Worm (Caenorhabditis elegans): Measurements from ENCODE around the gene pgph-2.

- no peak for TF ChIP-seq akir-1 (GFP tag; optimal IDR thresholded peaks at IDR 0.05)
- TF ChIP-seq K11D2.4 (GFP tag; IDR thresholded peaks at IDR 0.05) = no peak
- TF ChIP-seq attf-5 (GFP tag; optimal IDR thresholded peaks at IDR 0.05) = no peak
- no peak for TF ChIP-seq hlh-12 (tag; optimal IDR thresholded peaks at IDR 0.05)
- TF ChIP-seq nhr-120 (GFP tag; IDR thresholded peaks at IDR 0.05) = no peak
These were observed at the start of gene pgph-2 for ce11 chrV:5765081-5765480.

Data from whole organism, young adult.